Worm (Caenorhabditis elegans): ENCODE data around the gene taf-10.

The taf-10 gene

DNA sequence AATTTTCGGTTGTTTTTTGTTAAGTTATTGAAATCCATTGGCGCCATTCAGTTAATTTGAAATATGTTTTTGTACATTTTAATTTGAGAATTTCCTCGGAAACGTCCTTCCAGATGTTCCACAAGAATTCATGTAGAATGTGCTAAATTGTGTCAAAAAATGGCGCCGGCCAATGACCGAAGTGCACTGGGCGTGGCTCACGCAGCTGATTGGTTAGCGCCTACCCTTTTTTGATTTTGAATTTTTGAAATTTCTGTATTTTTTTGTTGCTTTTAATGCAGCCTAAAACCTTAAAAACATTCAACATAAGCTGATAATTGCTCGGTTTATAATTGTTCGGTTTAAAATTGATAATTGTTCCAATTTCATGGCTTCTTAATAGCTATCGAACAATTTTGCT, 10.1 kb upstream of the taf-10 start:
- no peak for TF ChIP-seq ref-1 (GFP tag; conservative IDR thresholded peaks at IDR 0.05)
- TF ChIP-seq T22C8.4 (GFP tag; IDR thresholded peaks at IDR 0.05), result no peak
- TF ChIP-seq klf-2 (GFP tag; conservative IDR thresholded peaks at IDR 0.05), result no peak
- TF ChIP-seq cog-1 (tag; optimal IDR thresholded peaks at IDR 0.05), result no peak
- no peak for TF ChIP-seq med-1 (GFP tag; optimal IDR thresholded peaks at IDR 0.05; ENCODE audit: insufficient read depth)
- no peak for TF ChIP-seq ztf-29 (GFP tag; IDR thresholded peaks at IDR 0.05)
- no peak for TF ChIP-seq tab-1 (GFP tag; IDR thresholded peaks at IDR 0.05)
- no peak for TF ChIP-seq flt-1 (GFP tag; IDR thresholded peaks at IDR 0.05)
- TF ChIP-seq ztf-23 (GFP tag; IDR thresholded peaks at IDR 0.05), result no peak

DNA sequence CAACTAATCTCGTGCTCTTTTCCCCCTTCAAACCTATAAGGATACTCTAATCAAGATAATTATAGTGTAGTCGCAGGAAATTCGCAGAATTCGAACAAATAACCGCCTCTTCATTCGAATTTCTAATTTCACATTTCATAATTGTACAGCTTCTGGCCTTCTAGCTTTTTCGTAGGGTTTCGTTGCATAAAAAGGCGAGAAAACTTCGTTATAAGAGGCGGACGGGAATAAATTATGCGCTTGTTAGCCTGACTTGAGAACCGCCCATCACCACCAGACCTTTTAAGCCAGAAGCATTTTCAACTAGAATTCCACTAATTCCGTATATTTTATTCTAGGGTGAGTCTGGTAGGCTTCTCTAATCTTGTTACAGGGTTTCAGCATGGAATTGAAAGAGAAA, 5.2 kb upstream of the taf-10 start, which contains the start of gene K03B4.4:
Gene K03B4.4 (plus strand): TSS at position 301 of the 400 bp plus-strand sequence.
- no peak for TF ChIP-seq ztf-23 (GFP tag; IDR thresholded peaks at IDR 0.05)
- no peak for TF ChIP-seq T22C8.4 (GFP tag; IDR thresholded peaks at IDR 0.05)
- no peak for TF ChIP-seq tab-1 (GFP tag; IDR thresholded peaks at IDR 0.05)
- no peak for TF ChIP-seq flt-1 (GFP tag; IDR thresholded peaks at IDR 0.05)
- no peak for TF ChIP-seq cog-1 (tag; optimal IDR thresholded peaks at IDR 0.05)
- TF ChIP-seq ref-1 (GFP tag; conservative IDR thresholded peaks at IDR 0.05), result no peak
- TF ChIP-seq ztf-29 (GFP tag; IDR thresholded peaks at IDR 0.05), result no peak
- no peak for TF ChIP-seq med-1 (GFP tag; optimal IDR thresholded peaks at IDR 0.05; ENCODE audit: insufficient read depth)
- no peak for TF ChIP-seq klf-2 (GFP tag; conservative IDR thresholded peaks at IDR 0.05)

DNA sequence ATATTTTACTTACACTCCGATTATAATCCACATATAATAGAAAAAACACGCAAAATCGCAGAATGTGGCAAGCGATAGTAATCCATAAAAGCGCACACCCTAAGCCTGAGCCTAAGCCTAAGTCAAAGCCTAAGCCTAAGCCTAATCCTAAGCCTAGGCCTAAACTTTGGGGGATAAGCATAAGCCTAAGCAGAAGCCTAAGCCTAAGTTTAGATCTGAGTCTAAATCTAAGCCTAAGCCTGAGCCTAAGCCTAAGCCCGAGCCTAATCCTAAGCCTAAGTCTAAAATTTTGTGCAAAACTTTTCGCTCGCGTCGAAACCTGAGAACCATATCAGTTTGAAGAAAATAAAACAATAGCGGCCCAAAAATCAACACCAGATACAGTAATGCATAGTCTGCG, 2.8 kb upstream of the taf-10 start:
- no peak for TF ChIP-seq T22C8.4 (GFP tag; IDR thresholded peaks at IDR 0.05)
- TF ChIP-seq tab-1 (GFP tag; IDR thresholded peaks at IDR 0.05), result no peak
- TF ChIP-seq ref-1 (GFP tag; conservative IDR thresholded peaks at IDR 0.05), result no peak
- no peak for TF ChIP-seq klf-2 (GFP tag; conservative IDR thresholded peaks at IDR 0.05)
- no peak for TF ChIP-seq ztf-29 (GFP tag; IDR thresholded peaks at IDR 0.05)
- TF ChIP-seq cog-1 (tag; optimal IDR thresholded peaks at IDR 0.05), result no peak
- TF ChIP-seq med-1 (GFP tag; optimal IDR thresholded peaks at IDR 0.05; ENCODE audit: insufficient read depth), result no peak
- no peak for TF ChIP-seq ztf-23 (GFP tag; IDR thresholded peaks at IDR 0.05)
- TF ChIP-seq flt-1 (GFP tag; IDR thresholded peaks at IDR 0.05), result no peak

DNA sequence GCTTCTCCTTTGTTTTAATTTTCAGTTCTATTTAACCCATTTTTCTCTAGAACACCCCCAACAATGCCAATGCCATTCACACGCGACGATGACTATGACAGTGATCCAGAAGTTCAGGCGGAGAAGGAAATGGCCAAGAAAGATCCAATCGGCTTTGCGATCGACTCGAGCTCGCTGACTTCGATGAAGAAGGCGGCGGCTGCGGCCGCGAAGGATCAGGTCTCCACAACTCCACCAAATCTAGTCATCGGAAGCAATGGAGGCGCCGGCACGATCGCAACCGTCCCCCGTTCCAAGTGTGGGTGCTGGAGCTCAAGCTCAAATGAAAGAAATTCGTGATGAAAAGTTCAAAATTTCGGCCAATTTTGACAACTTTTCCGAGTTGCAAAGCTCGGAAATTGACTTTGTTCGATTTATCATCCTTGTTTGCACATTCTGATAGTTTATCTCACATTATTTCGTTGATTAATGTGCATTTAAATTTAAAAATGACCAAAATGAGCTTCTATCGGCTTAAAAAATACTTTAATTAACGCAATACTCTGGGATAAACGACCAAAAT, 1.1 kb downstream of the taf-10 start, which contains the start of gene K03B4.2:
Gene K03B4.2 (plus strand): TSS at position 51 of the 562 bp plus-strand sequence.
- TF ChIP-seq flt-1 (GFP tag; IDR thresholded peaks at IDR 0.05), result no peak

DNA sequence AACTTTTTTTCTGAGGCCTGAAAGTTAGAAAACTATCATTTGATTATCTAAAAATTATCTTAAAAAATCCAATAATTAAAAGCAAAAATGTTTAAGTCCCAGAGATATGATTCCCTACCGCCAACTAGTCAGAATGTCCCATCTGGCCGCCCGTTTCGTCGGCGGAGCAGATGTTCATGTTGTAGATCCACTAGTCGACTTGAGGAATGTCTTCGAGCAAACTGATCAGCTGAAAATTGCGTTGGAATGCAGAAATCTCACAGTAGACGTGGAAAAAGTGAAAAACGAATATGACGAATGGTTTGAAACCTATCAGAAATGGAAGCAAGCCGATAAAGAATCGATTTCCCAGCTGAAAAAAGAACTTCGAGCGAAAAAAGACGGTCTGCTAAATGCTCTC, 2.3 kb downstream of the taf-10 start, which contains the start of gene K03B4.1:
Gene K03B4.1 (plus strand): TSS at position 97 of the 400 bp plus-strand sequence.
- TF ChIP-seq flt-1 (GFP tag; IDR thresholded peaks at IDR 0.05) (no peak), ztf-23 (GFP tag; IDR thresholded peaks at IDR 0.05) (no peak), ref-1 (GFP tag; conservative IDR thresholded peaks at IDR 0.05) (no peak), tab-1 (GFP tag; IDR thresholded peaks at IDR 0.05) (no peak), med-1 (GFP tag; optimal IDR thresholded peaks at IDR 0.05; ENCODE audit: insufficient read depth) (no peak)

DNA sequence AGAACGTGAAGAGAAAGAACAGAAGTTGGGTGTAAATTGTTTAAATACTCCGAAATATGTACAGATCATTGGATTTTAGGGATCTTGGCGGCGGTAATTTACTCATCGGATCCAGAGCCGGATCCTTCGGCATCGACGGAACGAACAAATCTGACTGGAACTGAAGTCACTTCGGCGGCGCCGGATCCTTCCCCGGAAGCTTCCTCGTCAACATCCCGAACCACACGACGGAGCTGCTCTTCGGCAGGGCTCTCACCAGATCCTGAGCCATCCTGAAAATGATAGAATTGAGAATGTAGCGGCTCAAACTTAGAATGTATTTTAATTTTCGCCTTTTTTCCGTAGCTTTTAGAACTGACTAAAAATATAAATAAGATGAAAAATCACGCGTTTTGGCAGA, 4.8 kb downstream of the taf-10 start:
- TF ChIP-seq ztf-29 (GFP tag; IDR thresholded peaks at IDR 0.05) (no peak), med-1 (GFP tag; optimal IDR thresholded peaks at IDR 0.05; ENCODE audit: insufficient read depth) (no peak), klf-2 (GFP tag; conservative IDR thresholded peaks at IDR 0.05) (no peak), T22C8.4 (GFP tag; IDR thresholded peaks at IDR 0.05) (no peak), tab-1 (GFP tag; IDR thresholded peaks at IDR 0.05) (no peak), ztf-23 (GFP tag; IDR thresholded peaks at IDR 0.05) (no peak), cog-1 (tag; optimal IDR thresholded peaks at IDR 0.05) (no peak), ref-1 (GFP tag; conservative IDR thresholded peaks at IDR 0.05) (no peak), flt-1 (GFP tag; IDR thresholded peaks at IDR 0.05) (no peak)

DNA sequence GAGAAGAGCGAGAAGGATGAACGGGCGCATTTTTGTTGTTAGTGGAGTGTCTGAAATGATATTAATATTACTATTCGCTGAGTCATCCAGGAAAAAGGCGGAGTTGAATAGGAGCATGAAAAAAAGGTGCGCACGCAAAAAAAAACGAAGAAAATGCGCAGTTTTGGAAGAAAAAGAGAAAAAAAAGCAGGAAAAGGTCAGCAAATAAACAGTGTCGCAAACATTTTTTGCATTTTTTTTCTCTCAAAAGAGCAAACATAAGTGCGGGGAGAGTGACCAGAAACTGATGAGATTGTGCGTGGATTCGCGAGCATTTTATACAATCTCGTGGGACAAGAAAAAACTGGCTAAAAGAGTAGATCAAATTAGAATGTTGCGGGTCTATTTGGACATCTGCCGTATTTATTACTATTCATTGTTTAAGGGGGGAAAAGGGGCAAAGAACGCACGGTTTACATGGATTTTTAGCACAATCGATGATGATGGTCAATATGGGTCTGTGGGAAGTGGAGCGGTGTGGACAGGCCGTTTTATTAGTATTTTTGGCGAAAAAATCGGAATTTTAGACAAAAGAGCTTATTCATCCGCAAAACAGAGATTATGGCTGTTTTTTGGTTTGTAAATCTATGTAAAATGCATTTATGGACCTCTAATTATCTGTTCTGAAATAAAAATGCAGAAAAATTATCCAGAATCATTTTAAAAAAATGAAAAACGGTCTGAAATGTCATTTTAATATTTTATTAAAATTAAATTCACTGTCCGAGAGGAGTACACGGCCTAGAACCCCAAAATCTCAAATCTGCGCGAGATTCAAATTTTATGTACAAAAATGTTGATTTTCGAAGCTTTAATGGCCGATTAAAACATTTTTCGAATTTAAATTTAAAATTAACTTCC, 5.7 kb downstream of the taf-10 start, which contains the start of gene cpg-8:
Gene cpg-8 (minus strand): TSS at position 51 of the 900 bp plus-strand sequence.
- TF ChIP-seq cog-1 (tag; optimal IDR thresholded peaks at IDR 0.05), result no peak
- TF ChIP-seq ztf-23 (GFP tag; IDR thresholded peaks at IDR 0.05), result no peak
- TF ChIP-seq med-1 (GFP tag; optimal IDR thresholded peaks at IDR 0.05; ENCODE audit: insufficient read depth), result no peak
- no peak for TF ChIP-seq T22C8.4 (GFP tag; IDR thresholded peaks at IDR 0.05)
- TF ChIP-seq ref-1 (GFP tag; conservative IDR thresholded peaks at IDR 0.05), result no peak
- no peak for TF ChIP-seq tab-1 (GFP tag; IDR thresholded peaks at IDR 0.05)
- no peak for TF ChIP-seq flt-1 (GFP tag; IDR thresholded peaks at IDR 0.05)
- no peak for TF ChIP-seq ztf-29 (GFP tag; IDR thresholded peaks at IDR 0.05)
- no peak for TF ChIP-seq klf-2 (GFP tag; conservative IDR thresholded peaks at IDR 0.05)

DNA sequence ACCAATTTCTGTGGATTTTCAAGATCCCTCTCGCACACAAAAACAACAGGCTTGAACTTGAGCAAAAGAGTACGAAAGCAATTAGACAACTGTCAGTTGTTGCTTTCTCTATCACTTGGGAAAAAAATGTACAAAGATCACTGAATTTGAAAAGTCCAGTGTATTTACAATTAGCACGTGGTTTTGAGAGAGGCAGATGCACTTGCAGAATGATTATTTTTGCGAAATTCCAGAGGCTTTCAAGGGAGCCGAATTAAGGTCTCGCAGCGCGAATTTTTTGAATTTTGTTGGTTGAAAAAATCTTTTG, 6.3 kb downstream of the taf-10 start:
- TF ChIP-seq ref-1 (GFP tag; conservative IDR thresholded peaks at IDR 0.05), result no peak
- no peak for TF ChIP-seq med-1 (GFP tag; optimal IDR thresholded peaks at IDR 0.05; ENCODE audit: insufficient read depth)
- no peak for TF ChIP-seq cog-1 (tag; optimal IDR thresholded peaks at IDR 0.05)
- TF ChIP-seq tab-1 (GFP tag; IDR thresholded peaks at IDR 0.05), result no peak

DNA sequence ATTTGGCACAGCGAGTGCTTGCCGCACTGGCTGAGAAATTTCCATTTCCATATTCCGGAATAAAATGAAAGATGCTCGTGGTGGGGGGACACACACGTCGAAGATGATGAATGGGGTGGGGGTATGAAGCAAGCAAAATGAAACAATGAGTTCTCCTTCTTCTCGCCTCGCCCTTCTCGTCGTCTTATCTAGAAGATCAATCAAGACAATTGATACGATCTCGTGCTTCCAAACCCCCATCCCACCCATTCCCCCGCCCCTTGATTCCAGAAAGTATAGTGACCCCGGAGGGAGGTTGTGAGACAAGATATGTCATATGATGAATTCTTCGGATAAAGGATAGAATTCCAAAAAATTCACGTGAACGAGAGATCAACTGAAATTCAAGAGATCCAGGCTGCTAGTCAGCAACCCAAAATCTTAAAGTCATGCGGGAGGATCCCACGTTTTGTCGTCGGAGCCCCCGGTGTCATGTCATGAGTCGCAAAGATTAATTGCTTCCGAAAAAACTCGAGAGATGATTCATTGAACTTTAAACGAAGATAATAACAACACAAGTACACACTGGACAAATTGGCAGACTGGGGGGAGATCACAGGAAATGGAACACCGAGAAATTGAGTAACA, 7.7 kb downstream of the taf-10 start:
- no peak for TF ChIP-seq ztf-23 (GFP tag; IDR thresholded peaks at IDR 0.05)
- no peak for TF ChIP-seq cog-1 (tag; optimal IDR thresholded peaks at IDR 0.05)
- TF ChIP-seq ref-1 (GFP tag; conservative IDR thresholded peaks at IDR 0.05), result no peak

DNA sequence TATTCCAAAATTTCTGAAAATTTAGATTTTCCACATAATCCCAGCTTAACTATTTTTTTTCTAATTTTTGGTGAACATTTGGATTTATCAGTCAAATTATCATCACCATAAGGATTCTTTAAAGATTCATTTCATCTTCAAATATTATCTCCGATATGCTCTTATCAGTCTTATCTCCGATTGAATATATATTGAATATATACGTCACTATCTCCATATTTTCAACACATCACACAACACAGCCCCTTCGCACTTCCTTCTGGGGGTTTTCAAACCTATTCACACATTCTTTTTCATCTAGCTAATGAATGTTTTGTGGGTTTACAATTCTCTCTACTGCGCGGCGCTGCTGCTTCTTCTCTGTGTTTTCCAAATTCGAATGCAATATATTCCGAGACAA, 11.8 kb downstream of the taf-10 start:
- TF ChIP-seq ref-1 (GFP tag; conservative IDR thresholded peaks at IDR 0.05) (no peak), T22C8.4 (GFP tag; IDR thresholded peaks at IDR 0.05) (no peak), ztf-29 (GFP tag; IDR thresholded peaks at IDR 0.05) (no peak), ztf-23 (GFP tag; IDR thresholded peaks at IDR 0.05) (no peak), flt-1 (GFP tag; IDR thresholded peaks at IDR 0.05) (no peak)
